Worm (Caenorhabditis elegans) whole organism, L3 larva: Measurements from ENCODE around the gene F25E5.9.

ENCODE experiments used
- ceh-16 ChIP-seq: sonication (generic microtip); optimal IDR thresholded peaks from 2 replicates; lab custom pipeline; 2017; ENCODE audit warnings: missing biosample characterization, missing genetic modification characterization
- ceh-28 ChIP-seq: fragments of 150-350 bp; optimal IDR thresholded peaks from 2 replicates; lab custom pipeline; 2014; ENCODE audit warnings: missing biosample characterization, missing genetic modification reagents, missing genetic modification characterization
- mdl-1 ChIP-seq: fragments of 150-350 bp; optimal IDR thresholded peaks from 2 replicates; lab custom pipeline; 2014; ENCODE audit warnings: missing biosample characterization, missing genetic modification characterization
- unc-39 ChIP-seq: sonication (generic microtip); optimal IDR thresholded peaks from 4 replicates; lab custom pipeline; 2017; ENCODE audit warnings: missing biosample characterization, missing genetic modification characterization

F25E5.9 gene

ce11 chrV:7387755-7388154 is 50.0 kb downstream of the F25E5.9 start, which contains the start of gene C02H6.3:
TSS of gene C02H6.3 (minus strand) at chrV:7387855.
- TF ChIP-seq mdl-1 (no peak), ceh-28 (no peak), ceh-16 (no peak), unc-39 (tag; lab: Kevin White, UChicago) (no peak)
